Fruit fly (Drosophila melanogaster) whole organism, embryonic: ENCODE data around the gene nAChRalpha3.

Experiments
- Antp ChIP-seq: fragments of 200-800 bp; sonication (Bioruptor generic); optimal IDR thresholded peaks from 3 replicates; lab custom pipeline; 2016; ENCODE audit warnings: missing biosample characterization, missing genetic modification characterization
- C15 ChIP-seq: fragments of 200-800 bp; sonication (Bioruptor generic); IDR thresholded peaks from 3 replicates; pipeline ENCODE4 v1.3.6; 2022; ENCODE audit warnings: missing biosample characterization, missing genetic modification characterization
- CG10147 ChIP-seq: fragments of 200-800 bp; sonication (Bioruptor generic); optimal IDR thresholded peaks from 2 replicates; lab custom pipeline; 2019; ENCODE audit warnings: missing biosample characterization, mild to moderate bottlenecking, missing genetic modification characterization, moderate library complexity
- CG10321 ChIP-seq: fragments of 200-800 bp; sonication (Bioruptor generic); IDR thresholded peaks from 2 replicates; pipeline ENCODE4 v1.3.6; 2022; ENCODE audit warnings: missing biosample characterization, missing genetic modification characterization
- CG11456 ChIP-seq: fragments of 200-800 bp; sonication (Bioruptor generic); IDR thresholded peaks from 3 replicates; pipeline ENCODE4 v1.3.6; 2022; ENCODE audit warnings: missing biosample characterization, missing genetic modification characterization
- CG11723 ChIP-seq: fragments of 200-800 bp; sonication (Bioruptor generic); optimal IDR thresholded peaks from 2 replicates; lab custom pipeline; 2017; ENCODE audit warnings: missing biosample characterization, mild to moderate bottlenecking, missing genetic modification characterization
- CG13123 ChIP-seq: fragments of 200-800 bp; sonication (Bioruptor generic); optimal IDR thresholded peaks from 2 replicates; lab custom pipeline; 2016; ENCODE audit warnings: missing biosample characterization, missing genetic modification characterization
- CG13894 ChIP-seq: fragments of 200-800 bp; sonication (Bioruptor generic); optimal IDR thresholded peaks from 3 replicates; lab custom pipeline; 2018; ENCODE audit warnings: missing biosample characterization, mild to moderate bottlenecking, missing genetic modification characterization, moderate library complexity
- CG14441 ChIP-seq: fragments of 200-800 bp; sonication (Bioruptor generic); IDR thresholded peaks from 2 replicates; pipeline ENCODE4 v1.3.6; 2022; ENCODE audit warnings: missing biosample characterization, missing genetic modification characterization
- CG1529 ChIP-seq: fragments of 200-800 bp; sonication (Bioruptor generic); optimal IDR thresholded peaks from 3 replicates; lab custom pipeline; 2018; ENCODE audit warnings: missing biosample characterization, missing genetic modification characterization
- CG16863 ChIP-seq: fragments of 200-800 bp; sonication (Bioruptor generic); optimal IDR thresholded peaks from 3 replicates; lab custom pipeline; 2016; ENCODE audit warnings: missing biosample characterization, missing genetic modification characterization
- CG1792 ChIP-seq: fragments of 200-800 bp; sonication (Bioruptor generic); optimal IDR thresholded peaks from 2 replicates; lab custom pipeline; 2016; ENCODE audit warnings: missing biosample characterization, missing genetic modification characterization
- CG2889 ChIP-seq: fragments of 200-800 bp; sonication (Bioruptor generic); IDR thresholded peaks from 3 replicates; pipeline ENCODE4 v1.3.6; 2022; ENCODE audit warnings: missing biosample characterization, missing genetic modification characterization
- CG34224 ChIP-seq: fragments of 200-800 bp; sonication (Bioruptor generic); IDR thresholded peaks from 3 replicates; pipeline ENCODE4 v1.3.6; 2022; ENCODE audit warnings: missing biosample characterization, missing genetic modification characterization; ENCODE audit not compliant: partially characterized antibody
- CG4282 ChIP-seq: fragments of 200-800 bp; sonication (Bioruptor generic); optimal IDR thresholded peaks from 2 replicates; lab custom pipeline; 2016; ENCODE audit warnings: missing biosample characterization, missing genetic modification characterization
- CG4707 ChIP-seq: fragments of 200-800 bp; sonication (Bioruptor generic); optimal IDR thresholded peaks from 2 replicates; lab custom pipeline; 2018; ENCODE audit warnings: missing biosample characterization, mild to moderate bottlenecking, missing genetic modification characterization, moderate library complexity
- CG6683 ChIP-seq: fragments of 200-800 bp; sonication (Bioruptor generic); optimal IDR thresholded peaks from 2 replicates; lab custom pipeline; 2017; ENCODE audit warnings: missing biosample characterization, mild to moderate bottlenecking, missing genetic modification characterization, missing genetic modification reagents
- CG6689 ChIP-seq: fragments of 200-800 bp; sonication (Bioruptor generic); IDR thresholded peaks from 2 replicates; pipeline ENCODE4 v1.3.6; 2022; ENCODE audit warnings: missing biosample characterization, missing genetic modification characterization
- CG8089 ChIP-seq: fragments of 200-800 bp; sonication (Bioruptor generic); optimal IDR thresholded peaks from 3 replicates; lab custom pipeline; 2016; ENCODE audit warnings: missing biosample characterization, missing genetic modification characterization
- CG9727 ChIP-seq: fragments of 200-800 bp; sonication (Bioruptor generic); optimal IDR thresholded peaks from 3 replicates; lab custom pipeline; 2017; ENCODE audit warnings: missing biosample characterization, mild to moderate bottlenecking, missing genetic modification characterization
- Dp ChIP-seq: fragments of 200-800 bp; sonication (Bioruptor generic); optimal IDR thresholded peaks from 2 replicates; lab custom pipeline; 2018; ENCODE audit warnings: missing biosample characterization, mild to moderate bottlenecking, missing genetic modification characterization, moderate library complexity
- Dref ChIP-seq: fragments of 200-800 bp; sonication (Bioruptor generic); IDR thresholded peaks from 2 replicates; pipeline ENCODE4 v1.3.6; 2022; ENCODE audit warnings: missing biosample characterization, missing genetic modification characterization
- Drgx ChIP-seq: fragments of 200-800 bp; sonication (Bioruptor generic); IDR thresholded peaks from 2 replicates; pipeline ENCODE4 v1.3.6; 2022; ENCODE audit warnings: missing biosample characterization, missing genetic modification characterization
- HLHmδ ChIP-seq: fragments of 200-800 bp; sonication (Bioruptor generic); optimal IDR thresholded peaks from 2 replicates; lab custom pipeline; 2018; ENCODE audit warnings: missing biosample characterization, mild to moderate bottlenecking, missing genetic modification characterization, moderate library complexity
- HmgD ChIP-seq: fragments of 200-800 bp; sonication (Bioruptor generic); optimal IDR thresholded peaks from 3 replicates; lab custom pipeline; 2016; ENCODE audit warnings: missing biosample characterization, missing genetic modification characterization
- Hr3 ChIP-seq: fragments of 200-800 bp; sonication (Bioruptor generic); optimal IDR thresholded peaks from 3 replicates; lab custom pipeline; 2016; ENCODE audit warnings: missing biosample characterization, missing genetic modification characterization
- Nf-YB ChIP-seq: fragments of 200-800 bp; sonication (Bioruptor generic); optimal IDR thresholded peaks from 3 replicates; lab custom pipeline; 2019; ENCODE audit warnings: missing biosample characterization, mild to moderate bottlenecking, missing genetic modification characterization, moderate library complexity
- NfI ChIP-seq: fragments of 200-800 bp; sonication (Bioruptor generic); optimal IDR thresholded peaks from 3 replicates; lab custom pipeline; 2018; ENCODE audit warnings: missing biosample characterization, mild to moderate bottlenecking, missing genetic modification characterization, moderate library complexity
- Usf ChIP-seq: fragments of 200-800 bp; sonication (Bioruptor generic); optimal IDR thresholded peaks from 2 replicates; lab custom pipeline; 2017; ENCODE audit warnings: missing genotype, missing biosample characterization, missing genetic modification characterization
- Vsx1 ChIP-seq: fragments of 200-800 bp; sonication (Bioruptor generic); optimal IDR thresholded peaks from 2 replicates; lab custom pipeline; 2017; ENCODE audit warnings: missing biosample characterization, mild to moderate bottlenecking, missing genetic modification characterization, missing genetic modification reagents
- abd-A ChIP-seq: fragments of 200-800 bp; sonication (Bioruptor generic); optimal IDR thresholded peaks from 3 replicates; lab custom pipeline; 2019; ENCODE audit warnings: missing biosample characterization, mild to moderate bottlenecking, missing genetic modification characterization, moderate library complexity
- br ChIP-seq: fragments of >200 bp; optimal IDR thresholded peaks from 2 replicates; lab custom pipeline; 2017
- croc ChIP-seq: fragments of 200-800 bp; sonication (Bioruptor generic); conservative IDR thresholded peaks from 3 replicates; pipeline ENCODE4 v1.3.6; 2022; ENCODE audit warnings: missing biosample characterization, missing genetic modification characterization
- crp ChIP-seq, 2 experiments: fragments of 200-800 bp; sonication (Bioruptor generic); optimal IDR thresholded peaks; 2 replicates in 1 of 2; 3 replicates in 1 of 2; lab custom pipeline; 2017; ENCODE audit warnings: missing biosample characterization in 2 of 2, missing genetic modification characterization in 2 of 2, mild to moderate bottlenecking in 1 of 2, moderate library complexity in 1 of 2
- dati ChIP-seq: fragments of 200-800 bp; sonication (Bioruptor generic); IDR thresholded peaks from 2 replicates; pipeline ENCODE4 v1.3.6; 2022; ENCODE audit warnings: missing biosample characterization, missing genetic modification characterization
- exex ChIP-seq: fragments of 200-800 bp; sonication (Bioruptor generic); optimal IDR thresholded peaks from 4 replicates; lab custom pipeline; 2018; ENCODE audit warnings: missing biosample characterization, mild to moderate bottlenecking, missing genetic modification characterization, moderate library complexity
- fd102C ChIP-seq: fragments of 200-800 bp; sonication (Bioruptor generic); optimal IDR thresholded peaks from 2 replicates; lab custom pipeline; 2018; ENCODE audit warnings: missing biosample characterization, mild to moderate bottlenecking, missing genetic modification characterization, moderate library complexity
- ftz-f1 ChIP-seq: fragments of 200-800 bp; sonication (Bioruptor generic); optimal IDR thresholded peaks from 2 replicates; lab custom pipeline; 2016; ENCODE audit warnings: missing biosample characterization, missing genetic modification characterization
- gem ChIP-seq: fragments of 200-800 bp; sonication (Bioruptor generic); optimal IDR thresholded peaks from 2 replicates; lab custom pipeline; 2019; ENCODE audit warnings: missing biosample characterization, mild to moderate bottlenecking, missing genetic modification characterization, moderate library complexity
- gt ChIP-seq: fragments of 200-800 bp; sonication (Bioruptor generic); IDR thresholded peaks from 2 replicates; pipeline ENCODE4 v1.3.6; 2022; ENCODE audit warnings: missing biosample characterization, missing genetic modification characterization
- lov ChIP-seq, 2 experiments: fragments of 200-800 bp in 1 of 2; fragments of >200 bp in 1 of 2; sonication (Bioruptor generic) in 1 of 2; IDR thresholded peaks in 1 of 2; optimal IDR thresholded peaks in 1 of 2; 2 replicates in 1 of 2; 3 replicates in 1 of 2; pipeline versions ENCODE4 v1.3.6 to Lab custom; 2017 to 2022; ENCODE audit warnings: missing biosample characterization in 1 of 2, missing genetic modification characterization in 1 of 2
- mirr ChIP-seq: fragments of 200-800 bp; sonication (Bioruptor generic); optimal IDR thresholded peaks from 3 replicates; lab custom pipeline; 2018; ENCODE audit warnings: missing biosample characterization, mild to moderate bottlenecking, missing genetic modification characterization
- oc ChIP-seq: fragments of 200-800 bp; sonication (Bioruptor generic); optimal IDR thresholded peaks from 2 replicates; lab custom pipeline; 2018; ENCODE audit warnings: missing biosample characterization, mild to moderate bottlenecking, missing genetic modification characterization, moderate library complexity
- onecut ChIP-seq: fragments of 200-800 bp; sonication (Bioruptor generic); IDR thresholded peaks from 2 replicates; pipeline ENCODE4 v1.3.6; 2022; ENCODE audit warnings: missing biosample characterization, missing genetic modification characterization
- sens-2 ChIP-seq: fragments of 200-800 bp; sonication (Bioruptor generic); IDR thresholded peaks from 2 replicates; pipeline ENCODE4 v1.3.6; 2022; ENCODE audit warnings: missing biosample characterization, missing genetic modification characterization
- slbo ChIP-seq: fragments of 200-800 bp; sonication (Bioruptor generic); IDR thresholded peaks from 2 replicates; pipeline ENCODE4 v1.3.6; 2022; ENCODE audit warnings: missing biosample characterization, missing genetic modification characterization
- so ChIP-seq: fragments of 200-800 bp; sonication (Bioruptor generic); IDR thresholded peaks from 3 replicates; pipeline ENCODE4 v1.3.6; 2022; ENCODE audit warnings: missing biosample characterization, missing genetic modification characterization
- sr ChIP-seq: fragments of 200-800 bp; sonication (Bioruptor generic); IDR thresholded peaks from 3 replicates; pipeline ENCODE4 v1.3.6; 2022; ENCODE audit warnings: missing biosample characterization, missing genetic modification characterization
- ssp ChIP-seq: fragments of 200-800 bp; sonication (Bioruptor generic); IDR thresholded peaks from 2 replicates; pipeline ENCODE4 v1.3.6; 2022; ENCODE audit warnings: missing biosample characterization, missing genetic modification characterization
- sug ChIP-seq: fragments of 200-800 bp; optimal IDR thresholded peaks from 2 replicates; lab custom pipeline; 2019; ENCODE audit warnings: missing biosample characterization, mild to moderate bottlenecking, missing genetic modification characterization, moderate library complexity
- twi ChIP-seq: fragments of 200-800 bp; optimal IDR thresholded peaks from 2 replicates; lab custom pipeline; 2019; ENCODE audit warnings: missing biosample characterization, mild to moderate bottlenecking, missing genetic modification characterization, moderate library complexity
- tx ChIP-seq: fragments of 200-800 bp; sonication (Bioruptor generic); optimal IDR thresholded peaks from 2 replicates; lab custom pipeline; 2016; ENCODE audit warnings: missing biosample characterization, missing genetic modification characterization

The nAChRalpha3 gene

dm6 chrX:8233167-8233566, 133.8 kb downstream of the nAChRalpha3 start (continued):
- TF ChIP-seq tx (GFP tag; lab: Kevin White, UChicago) (no peak), Dref (GFP tag; lab: Robert Waterston, UW) (0 out of 2 replicates have a peak, but pooled peaks have one; percentile 8), CG9727 (GFP tag; lab: Kevin White, UChicago) (peak; percentile 10), CG2889 (GFP tag; lab: Robert Waterston, UW) (no peak), ssp (GFP tag; lab: Robert Waterston, UW) (no peak), CG4282 (no peak), slbo (GFP tag; lab: Robert Waterston, UW) (peak; percentile 65), crp (GFP tag; optimal IDR thresholded peaks at IDR 0.05; lab: Kevin White, UChicago) (no peak), ftz-f1 (no peak), CG6689 (GFP tag; lab: Robert Waterston, UW) (no peak), Nf-YB (no peak), onecut (GFP tag; lab: Robert Waterston, UW) (no peak), sens-2 (GFP tag; lab: Robert Waterston, UW) (no peak), CG6683 (GFP tag; lab: Kevin White, UChicago) (no peak), CG4707 (no peak), CG1792 (no peak), Usf (no peak), oc (tag; lab: Kevin White, UChicago) (no peak), Vsx1 (GFP tag; lab: Kevin White, UChicago) (no peak), exex (tag; lab: Kevin White, UChicago) (peak; percentile 81), croc (GFP tag; lab: Robert Waterston, UW) (no peak), CG13123 (GFP tag; lab: Kevin White, UChicago) (no peak), CG8089 (no peak), gt (no peak), abd-A (no peak), gem (tag; lab: Kevin White, UChicago) (peak; percentile 43), lov (optimal IDR thresholded peaks at IDR 0.05; lab: Kevin White, UChicago) (no peak), lov (GFP tag; IDR thresholded peaks at IDR 0.05; lab: Robert Waterston, UW) (no peak), CG11456 (GFP tag; lab: Robert Waterston, UW) (0 out of 3 replicates have a peak, but pooled peaks have one; percentile 45), fd102C (GFP tag; lab: Kevin White, UChicago) (no peak), CG16863 (no peak), CG13894 (tag; lab: Kevin White, UChicago) (peak; percentile 30), HmgD (GFP tag; lab: Kevin White, UChicago) (no peak), HLHmδ (no peak), sug (tag; lab: Kevin White, UChicago) (peak; percentile 26), Dp (GFP tag; lab: Kevin White, UChicago) (no peak), CG1529 (GFP tag; lab: Kevin White, UChicago) (no peak), mirr (peak; percentile 41), twi (tag; lab: Kevin White, UChicago) (no peak), CG34224 (GFP tag; lab: Robert Waterston, UW) (no peak), Antp (no peak), CG10321 (no peak), C15 (GFP tag; lab: Robert Waterston, UW) (no peak), CG11723 (GFP tag; lab: Kevin White, UChicago) (no peak), Drgx (GFP tag; lab: Robert Waterston, UW) (peak; percentile 62), br (no peak), Hr3 (no peak), so (GFP tag; lab: Robert Waterston, UW) (no peak), dati (GFP tag; lab: Robert Waterston, UW) (no peak), CG10147 (GFP tag; lab: Kevin White, UChicago) (no peak), NfI (GFP tag; lab: Kevin White, UChicago) (peak; percentile 14), CG14441 (GFP tag; lab: Robert Waterston, UW) (no peak), sr (GFP tag; lab: Robert Waterston, UW) (no peak)
